Fruit fly (Drosophila melanogaster) whole organism, wandering third instar larva: ENCODE results near the gene EMC2B.

Source experiments
- Dfd ChIP-seq: fragments of >200 bp; optimal IDR thresholded peaks from 2 replicates; lab custom pipeline; 2017; ENCODE audit warnings: missing biosample characterization, missing genetic modification characterization
- Hr83 ChIP-seq: fragments of 200-300 bp; sonication (Bioruptor generic); optimal IDR thresholded peaks from 2 replicates; lab custom pipeline; 2016; ENCODE audit warnings: missing biosample characterization, mild to moderate bottlenecking, missing genetic modification characterization, moderate library complexity; ENCODE audit not compliant: poor library complexity, severe bottlenecking
- dmrt93B ChIP-seq: fragments of 200-800 bp; sonication (Bioruptor generic); optimal IDR thresholded peaks from 2 replicates; lab custom pipeline; 2018; ENCODE audit warnings: missing biosample characterization, mild to moderate bottlenecking, missing genetic modification characterization
- jim ChIP-seq: fragments of 175-275, 200-325 bp; sonication (Bioruptor generic); optimal IDR thresholded peaks from 2 replicates; lab custom pipeline; 2016; ENCODE audit warnings: missing biosample characterization, mild to moderate bottlenecking, missing genetic modification characterization
- pan ChIP-seq: fragments of >200 bp; optimal IDR thresholded peaks from 2 replicates; lab custom pipeline; 2017

- TF ChIP-seq Hr83 (GFP tag; lab: Kevin White, UChicago) (no peak), Dfd (GFP tag; lab: Kevin White, UChicago) (no peak), jim (no peak), dmrt93B (GFP tag; lab: Kevin White, UChicago) (no peak), pan (lab: Kevin White, UChicago) (no peak)
These were observed 51.2 kb downstream of the EMC2B start for dm6 chr3R:16940520-16940919.
